Worm (Caenorhabditis elegans): Measurements from ENCODE around the gene mks-2.

ce11 chrII:6244171-6244570, 24.9 kb upstream of the mks-2 start, which contains the start of gene tat-4:
- no peak for TF ChIP-seq lin-11 (tag; optimal IDR thresholded peaks at IDR 0.05)
- TF ChIP-seq ttx-3 (tag; optimal IDR thresholded peaks at IDR 0.05) = no peak
- no peak for TF ChIP-seq pag-3 (tag; optimal IDR thresholded peaks at IDR 0.05; ENCODE audit: borderline replicate concordance)
- no peak for TF ChIP-seq pax-1 (tag; optimal IDR thresholded peaks at IDR 0.05)
- no peak for TF ChIP-seq madf-2 (tag; optimal IDR thresholded peaks at IDR 0.05)
- no peak for TF ChIP-seq ets-4 (tag; optimal IDR thresholded peaks at IDR 0.05)
- no peak for TF ChIP-seq hlh-15 (tag; optimal IDR thresholded peaks at IDR 0.05)
- TF ChIP-seq nfya-1 (tag; optimal IDR thresholded peaks at IDR 0.05) = no peak
- TF ChIP-seq ama-1 (optimal IDR thresholded peaks at IDR 0.05) = no peak
- TF ChIP-seq sox-4 (tag; optimal IDR thresholded peaks at IDR 0.05) = no peak
- no peak for TF ChIP-seq hlh-13 (GFP tag; optimal IDR thresholded peaks at IDR 0.05)
